Worm (Caenorhabditis elegans) whole organism, young adult: ENCODE results near the gene Y71H2B.8.

ENCODE experiments used
- B0019.2 ChIP-seq: fragments of 200-800 bp; sonication (Bioruptor generic); conservative IDR thresholded peaks from 2 replicates; pipeline ENCODE4 v1.3.6; 2022; ENCODE audit warnings: missing genetic modification reagents, missing genetic modification characterization, missing compliant biosample characterization
- B0336.3 ChIP-seq: fragments of 200-800 bp; sonication (Bioruptor generic); IDR thresholded peaks from 2 replicates; pipeline ENCODE4 v1.3.6; 2022; ENCODE audit warnings: missing genetic modification characterization, missing compliant biosample characterization
- C06A6.2 ChIP-seq: fragments of 200-800 bp; sonication (Bioruptor generic); conservative IDR thresholded peaks from 2 replicates; pipeline ENCODE4 v1.3.6; 2022; ENCODE audit warnings: missing genetic modification characterization, missing compliant biosample characterization
- F39B2.1 ChIP-seq: fragments of 200-800 bp; sonication (Bioruptor generic); IDR thresholded peaks from 2 replicates; pipeline ENCODE4 v1.3.6; 2022; ENCODE audit warnings: missing genetic modification reagents, missing genetic modification characterization, missing compliant biosample characterization
- F52B5.7 ChIP-seq: sonication (generic microtip); optimal IDR thresholded peaks from 2 replicates; lab custom pipeline; 2016; ENCODE audit warnings: mild to moderate bottlenecking, missing genetic modification characterization, missing compliant biosample characterization
- F57A8.1 ChIP-seq: fragments of 200-800 bp; sonication (Bioruptor generic); optimal IDR thresholded peaks from 2 replicates; lab custom pipeline; 2018; ENCODE audit warnings: mild to moderate bottlenecking, missing genetic modification characterization, moderate library complexity, missing compliant biosample characterization
- F57C9.4 ChIP-seq: sonication (generic microtip); optimal IDR thresholded peaks from 2 replicates; lab custom pipeline; 2017; ENCODE audit warnings: mild to moderate bottlenecking, missing genetic modification characterization, missing compliant biosample characterization
- T26A5.8 ChIP-seq: sonication (generic microtip); optimal IDR thresholded peaks from 2 replicates; lab custom pipeline; 2016; ENCODE audit warnings: missing genetic modification characterization, missing compliant biosample characterization
- Y53F4B.3 ChIP-seq: fragments of 200-800 bp; sonication (Bioruptor generic); IDR thresholded peaks from 2 replicates; pipeline ENCODE4 v1.3.6; 2022; ENCODE audit warnings: missing genetic modification reagents, missing genetic modification characterization, missing compliant biosample characterization
- Y79H2A.3 ChIP-seq: fragments of 200-800 bp; sonication (Bioruptor generic); conservative IDR thresholded peaks from 2 replicates; pipeline ENCODE4 v1.3.6; 2022; ENCODE audit warnings: missing genetic modification reagents, missing genetic modification characterization, missing compliant biosample characterization
- Y95B8A.8 ChIP-seq: fragments of 200-800 bp; sonication (Bioruptor generic); IDR thresholded peaks from 2 replicates; pipeline ENCODE4 v1.3.6; 2022; ENCODE audit warnings: missing genetic modification reagents, missing genetic modification characterization, missing compliant biosample characterization
- atf-7 ChIP-seq: sonication (generic microtip); optimal IDR thresholded peaks from 2 replicates; lab custom pipeline; 2017; ENCODE audit warnings: mild to moderate bottlenecking, missing genetic modification characterization, missing compliant biosample characterization
- attf-5 ChIP-seq: fragments of 200-800 bp; sonication (Bioruptor generic); optimal IDR thresholded peaks from 2 replicates; lab custom pipeline; 2018; ENCODE audit warnings: mild to moderate bottlenecking, missing genetic modification characterization, missing compliant biosample characterization
- ccch-3 ChIP-seq: fragments of 200-800 bp; sonication (Bioruptor generic); optimal IDR thresholded peaks from 2 replicates; lab custom pipeline; 2018; ENCODE audit warnings: mild to moderate bottlenecking, missing genetic modification characterization, missing compliant biosample characterization
- cebp-2 ChIP-seq: fragments of 200-800 bp; sonication (Bioruptor generic); IDR thresholded peaks from 2 replicates; pipeline ENCODE4 v1.3.6; 2022; ENCODE audit warnings: missing genetic modification characterization, missing compliant biosample characterization
- dox-1 ChIP-seq: fragments of 200-800 bp; sonication (Bioruptor generic); IDR thresholded peaks from 2 replicates; pipeline ENCODE4 v1.3.6; 2022; ENCODE audit warnings: missing genetic modification reagents, missing genetic modification characterization, missing compliant biosample characterization
- dpff-1 ChIP-seq: sonication (generic microtip); optimal IDR thresholded peaks from 2 replicates; lab custom pipeline; 2017; ENCODE audit warnings: mild to moderate bottlenecking, missing genetic modification characterization, missing compliant biosample characterization
- dpl-1 ChIP-seq: fragments of 150-350 bp; optimal IDR thresholded peaks from 2 replicates; lab custom pipeline; 2014; ENCODE audit warnings: missing biosample characterization, missing genetic modification reagents, missing genetic modification characterization
- egl-18 ChIP-seq: fragments of 200-800 bp; sonication (Bioruptor generic); IDR thresholded peaks from 2 replicates; pipeline ENCODE4 v1.3.6; 2022; ENCODE audit warnings: missing genetic modification reagents, missing genetic modification characterization, missing compliant biosample characterization
- egl-44 ChIP-seq: fragments of 200-800 bp; sonication (Bioruptor generic); IDR thresholded peaks from 2 replicates; pipeline ENCODE4 v1.3.6; 2022; ENCODE audit warnings: missing genetic modification reagents, missing genetic modification characterization, missing compliant biosample characterization
- egrh-3 ChIP-seq: fragments of 200-800 bp; sonication (Bioruptor generic); IDR thresholded peaks from 2 replicates; pipeline ENCODE4 v1.3.6; 2022; ENCODE audit warnings: missing genetic modification reagents, missing genetic modification characterization, missing compliant biosample characterization
- ekl-4 ChIP-seq: fragments of 200-800 bp; sonication (Bioruptor generic); IDR thresholded peaks from 2 replicates; pipeline ENCODE4 v1.3.6; 2022; ENCODE audit warnings: missing genetic modification reagents, missing genetic modification characterization, missing compliant biosample characterization
- fkh-3 ChIP-seq: sonication (generic microtip); optimal IDR thresholded peaks from 2 replicates; lab custom pipeline; 2016; ENCODE audit warnings: mild to moderate bottlenecking, missing genetic modification characterization, missing compliant biosample characterization
- gei-17 ChIP-seq: fragments of 200-800 bp; sonication (Bioruptor generic); optimal IDR thresholded peaks from 2 replicates; lab custom pipeline; 2018; ENCODE audit warnings: mild to moderate bottlenecking, missing genetic modification characterization, missing compliant biosample characterization
- him-1 ChIP-seq: sonication (generic microtip); optimal IDR thresholded peaks from 2 replicates; lab custom pipeline; 2016; ENCODE audit warnings: missing genotype, missing genetic modification reagents, missing genetic modification characterization, missing compliant biosample characterization
- hlh-12 ChIP-seq: sonication (generic microtip); optimal IDR thresholded peaks from 2 replicates; lab custom pipeline; 2016; ENCODE audit warnings: missing genetic modification characterization, missing compliant biosample characterization
- hlh-26 ChIP-seq: fragments of 200-800 bp; sonication (Bioruptor generic); conservative IDR thresholded peaks from 2 replicates; pipeline ENCODE4 v1.3.6; 2022; ENCODE audit warnings: missing genetic modification reagents, missing genetic modification characterization, missing compliant biosample characterization
- hsf-1 ChIP-seq: fragments of 200-800 bp; sonication (Bioruptor generic); IDR thresholded peaks from 2 replicates; pipeline ENCODE4 v1.3.6; 2022; ENCODE audit warnings: missing genetic modification reagents, missing genetic modification characterization, missing compliant biosample characterization
- lag-1 ChIP-seq: fragments of 200-800 bp; sonication (Bioruptor generic); IDR thresholded peaks from 2 replicates; pipeline ENCODE4 v1.3.6; 2022; ENCODE audit warnings: missing genetic modification reagents, missing genetic modification characterization, missing compliant biosample characterization
- let-526 ChIP-seq: fragments of 200-800 bp; sonication (Bioruptor generic); IDR thresholded peaks from 2 replicates; pipeline ENCODE4 v1.3.6; 2022; ENCODE audit warnings: missing genetic modification reagents, missing genetic modification characterization, missing compliant biosample characterization
- let-607 ChIP-seq, 2 experiments: fragments of 200-800 bp in 1 of 2; sonication (Bioruptor generic) in 1 of 2; sonication (generic microtip) in 1 of 2; optimal IDR thresholded peaks; 2 replicates each; lab custom pipeline; 2016 to 2018; ENCODE audit warnings: mild to moderate bottlenecking in 2 of 2, missing compliant biosample characterization in 2 of 2, missing genetic modification characterization in 2 of 2, moderate library complexity in 2 of 2, missing genotype in 1 of 2
- lir-1 ChIP-seq: fragments of 200-800 bp; sonication (Bioruptor generic); conservative IDR thresholded peaks from 2 replicates; pipeline ENCODE4 v1.3.6; 2022; ENCODE audit warnings: missing genetic modification reagents, missing genetic modification characterization, missing compliant biosample characterization
- madf-6 ChIP-seq: fragments of 200-800 bp; sonication (Bioruptor generic); IDR thresholded peaks from 2 replicates; pipeline ENCODE4 v1.3.6; 2022; ENCODE audit warnings: missing genetic modification reagents, missing genetic modification characterization, missing compliant biosample characterization
- madf-8 ChIP-seq: fragments of 200-800 bp; sonication (Bioruptor generic); conservative IDR thresholded peaks from 2 replicates; pipeline ENCODE4 v1.3.6; 2022; ENCODE audit warnings: missing genetic modification reagents, missing genetic modification characterization, missing compliant biosample characterization
- mcd-1 ChIP-seq: fragments of 200-800 bp; sonication (Bioruptor generic); IDR thresholded peaks from 2 replicates; pipeline ENCODE4 v1.3.6; 2022; ENCODE audit warnings: missing genetic modification reagents, missing genetic modification characterization, missing compliant biosample characterization
- mel-28 ChIP-seq: sonication (generic microtip); optimal IDR thresholded peaks from 2 replicates; lab custom pipeline; 2016; ENCODE audit warnings: borderline replicate concordance, mild to moderate bottlenecking, missing genetic modification characterization, missing compliant biosample characterization
- mes-4 ChIP-seq: sonication (generic microtip); optimal IDR thresholded peaks from 2 replicates; lab custom pipeline; 2016; ENCODE audit warnings: missing genotype, missing genetic modification characterization, missing compliant biosample characterization
- mxl-1 ChIP-seq: sonication (generic microtip); optimal IDR thresholded peaks from 2 replicates; lab custom pipeline; 2016; ENCODE audit warnings: missing genetic modification characterization, missing compliant biosample characterization
- nfya-2 ChIP-seq: fragments of 200-800 bp; sonication (Bioruptor generic); IDR thresholded peaks from 2 replicates; pipeline ENCODE4 v1.3.6; 2022; ENCODE audit warnings: missing genetic modification reagents, missing genetic modification characterization, missing compliant biosample characterization
- pha-4 ChIP-seq: fragments of 150-350 bp; sonication (generic microtip); optimal IDR thresholded peaks from 2 replicates; lab custom pipeline; 2014; ENCODE audit warnings: missing biosample characterization, missing genetic modification reagents, missing genetic modification characterization
- snpc-1.1 ChIP-seq: sonication (generic microtip); optimal IDR thresholded peaks from 2 replicates; lab custom pipeline; 2017; ENCODE audit warnings: missing genetic modification characterization, mild to moderate bottlenecking, missing compliant biosample characterization, antibody characterized with exemption, moderate library complexity, missing genotype, missing genetic modification reagents; ENCODE audit not compliant: insufficient read depth
- snpc-1.3 ChIP-seq: sonication (generic microtip); optimal IDR thresholded peaks from 2 replicates; lab custom pipeline; 2017; ENCODE audit warnings: missing genetic modification characterization, mild to moderate bottlenecking, missing compliant biosample characterization, antibody characterized with exemption, moderate library complexity, missing genotype, missing genetic modification reagents; ENCODE audit not compliant: insufficient read depth
- snpc-3.4 ChIP-seq: sonication (generic microtip); optimal IDR thresholded peaks from 2 replicates; lab custom pipeline; 2017; ENCODE audit warnings: missing genetic modification characterization, mild to moderate bottlenecking, missing compliant biosample characterization, antibody characterized with exemption, moderate library complexity, missing genotype, missing genetic modification reagents
- sptf-2 ChIP-seq: fragments of 200-800 bp; sonication (Bioruptor generic); optimal IDR thresholded peaks from 2 replicates; lab custom pipeline; 2018; ENCODE audit warnings: mild to moderate bottlenecking, missing genetic modification characterization, missing compliant biosample characterization
- tbp1 ChIP-seq: fragments of 200-800 bp; sonication (Bioruptor generic); optimal IDR thresholded peaks from 2 replicates; lab custom pipeline; 2018; ENCODE audit warnings: mild to moderate bottlenecking, missing genetic modification characterization, missing compliant biosample characterization
- tbx-9 ChIP-seq: sonication (generic microtip); optimal IDR thresholded peaks from 2 replicates; lab custom pipeline; 2016; ENCODE audit warnings: borderline replicate concordance, missing genetic modification characterization, inconsistent platforms, missing compliant biosample characterization
- unc-62 ChIP-seq: fragments of 150-350 bp; optimal IDR thresholded peaks from 2 replicates; lab custom pipeline; 2014; ENCODE audit warnings: missing biosample characterization, missing genetic modification reagents, missing genetic modification characterization
- ztf-26 ChIP-seq: sonication (generic microtip); optimal IDR thresholded peaks from 2 replicates; lab custom pipeline; 2017; ENCODE audit warnings: missing genetic modification characterization, missing compliant biosample characterization
- ztf-28 ChIP-seq: fragments of 200-800 bp; sonication (Bioruptor generic); IDR thresholded peaks from 2 replicates; pipeline ENCODE4 v1.3.6; 2022; ENCODE audit warnings: missing genetic modification reagents, missing genetic modification characterization, missing compliant biosample characterization

The Y71H2B.8 gene

DNA sequence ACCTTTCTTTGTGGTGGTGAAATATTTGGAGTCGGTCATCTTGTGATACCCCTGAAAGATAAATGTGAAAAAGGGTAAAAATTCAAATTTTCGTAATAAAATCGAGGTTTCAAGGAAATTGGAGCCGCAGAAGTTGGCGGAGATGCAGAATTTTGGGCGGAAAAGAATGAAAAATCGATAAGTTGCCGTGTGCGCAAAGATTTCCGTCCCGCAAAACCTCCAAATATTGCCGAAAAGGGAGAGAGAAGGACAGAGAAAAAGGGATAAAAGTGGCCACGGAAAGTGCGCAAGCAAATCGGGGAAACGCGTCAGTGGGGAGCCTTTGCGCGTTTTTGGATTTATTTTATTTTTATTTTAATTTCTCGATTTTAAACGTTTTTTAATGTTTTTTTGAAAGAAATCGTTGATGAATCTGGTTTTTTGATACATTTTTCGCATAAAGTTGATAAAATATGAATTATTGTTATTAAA is 17.9 kb downstream of the Y71H2B.8 start, which contains the start of gene apb-1 (continued):
- no peak for TF ChIP-seq dpff-1 (tag; lab: Kevin White, UChicago)
- no peak for TF ChIP-seq cebp-2
- TF ChIP-seq dpl-1, result peak; percentile 28
- no peak for TF ChIP-seq Y53F4B.3 (GFP tag; lab: Robert Waterston, UW)
- no peak for TF ChIP-seq F57C9.4
- TF ChIP-seq sptf-2 (GFP tag; lab: Kevin White, UChicago), result no peak
- TF ChIP-seq let-607 (tag; optimal IDR thresholded peaks at IDR 0.05; lab: Kevin White, UChicago), result peak in 1 of 2 experiments; percentile 73
- no peak for TF ChIP-seq hlh-12 (tag; lab: Kevin White, UChicago)
- no peak for TF ChIP-seq ztf-28
- TF ChIP-seq dox-1 (GFP tag; lab: Robert Waterston, UW), result no peak
- 0 out of 2 replicates have a peak, but pooled peaks have one; percentile 76 for TF ChIP-seq egl-18 (GFP tag; lab: Robert Waterston, UW)
- TF ChIP-seq madf-6, result peak; percentile 93
- peak; percentile 56; the same call in 1 of the 2 replicates for TF ChIP-seq lir-1 (GFP tag; lab: Robert Waterston, UW)
- peak; percentile 63 for TF ChIP-seq snpc-1.3
- TF ChIP-seq snpc-3.4 (tag; lab: Kevin White, UChicago), result peak; percentile 86
- TF ChIP-seq pha-4 (tag; lab: Kevin White, UChicago), result no peak
- TF ChIP-seq F57A8.1, result no peak
- peak; percentile 70 for TF ChIP-seq madf-8 (GFP tag; lab: Robert Waterston, UW)
- TF ChIP-seq gei-17 (GFP tag; lab: Kevin White, UChicago), result peak; percentile 78
- no peak for TF ChIP-seq unc-62 (GFP tag; lab: Kevin White, UChicago)
- TF ChIP-seq Y95B8A.8 (GFP tag; lab: Robert Waterston, UW), result 0 out of 2 replicates have a peak, but pooled peaks have one; percentile 61
- no peak; the same call in 1 of the 2 replicates for TF ChIP-seq hsf-1 (GFP tag; lab: Robert Waterston, UW)
- no peak for TF ChIP-seq mxl-1 (tag; lab: Kevin White, UChicago)
- TF ChIP-seq hlh-26, result no peak
- peak; percentile 91 for TF ChIP-seq attf-5 (GFP tag; lab: Kevin White, UChicago)
- no peak for TF ChIP-seq ccch-3 (GFP tag; lab: Kevin White, UChicago)
- TF ChIP-seq fkh-3 (tag; lab: Kevin White, UChicago), result no peak
- TF ChIP-seq B0336.3 (GFP tag; lab: Robert Waterston, UW), result peak; percentile 93
- TF ChIP-seq nfya-2 (GFP tag; lab: Robert Waterston, UW), result no peak
- TF ChIP-seq let-526 (GFP tag; lab: Robert Waterston, UW), result no peak
- TF ChIP-seq C06A6.2, result peak; percentile 83
- no peak for TF ChIP-seq F52B5.7 (tag; lab: Kevin White, UChicago)
- peak; percentile 93 for TF ChIP-seq mcd-1 (GFP tag; lab: Robert Waterston, UW)
- TF ChIP-seq atf-7 (tag; lab: Kevin White, UChicago), result peak; percentile 73
- TF ChIP-seq egrh-3 (GFP tag; lab: Robert Waterston, UW), result peak; percentile 39; the same call in 1 of the 2 replicates
- peak; percentile 47; the same call in 1 of the 2 replicates for TF ChIP-seq egl-44 (GFP tag; lab: Robert Waterston, UW)
- TF ChIP-seq B0019.2, result no peak
- peak; percentile 61 for TF ChIP-seq tbp1 (GFP tag; lab: Kevin White, UChicago)
- TF ChIP-seq him-1, result no peak
- no peak for TF ChIP-seq tbx-9 (tag; lab: Kevin White, UChicago)
- no peak for TF ChIP-seq mes-4 (tag; lab: Kevin White, UChicago)
- TF ChIP-seq ekl-4 (GFP tag; lab: Robert Waterston, UW), result no peak; the same call in 1 of the 2 replicates
- TF ChIP-seq F39B2.1 (GFP tag; lab: Robert Waterston, UW), result no peak
- TF ChIP-seq T26A5.8 (tag; lab: Kevin White, UChicago), result no peak
- peak; percentile 84 for TF ChIP-seq ztf-26 (tag; lab: Kevin White, UChicago)
- no peak for TF ChIP-seq lag-1 (GFP tag; lab: Robert Waterston, UW)
- TF ChIP-seq Y79H2A.3 (GFP tag; lab: Robert Waterston, UW), result no peak
- TF ChIP-seq snpc-1.1 (tag; lab: Kevin White, UChicago), result no peak
- no peak for TF ChIP-seq mel-28
